Worm (Caenorhabditis elegans): ENCODE results near the gene R11G10.3.

Gene R11G10.3

ce11 chrV:13559978-13560377, 36.7 kb downstream of the R11G10.3 start, which contains the start of gene C56A3.8:
Gene C56A3.8, plus strand, starts transcription at chrV:13560278.
- no peak for TF ChIP-seq Y55F3AM.14 (GFP tag; optimal IDR thresholded peaks at IDR 0.05)
- no peak for TF ChIP-seq nhr-77 (tag; optimal IDR thresholded peaks at IDR 0.05)
- no peak for TF ChIP-seq alr-1 (tag; optimal IDR thresholded peaks at IDR 0.05)
- TF ChIP-seq lin-13 (GFP tag; optimal IDR thresholded peaks at IDR 0.05) = no peak
- no peak for TF ChIP-seq nhr-237 (tag; optimal IDR thresholded peaks at IDR 0.05)
- no peak for TF ChIP-seq nhr-23 (tag; optimal IDR thresholded peaks at IDR 0.05)
- TF ChIP-seq ztf-1 (GFP tag; conservative IDR thresholded peaks at IDR 0.05) = no peak
- TF ChIP-seq skn-1 (tag; optimal IDR thresholded peaks at IDR 0.05) = no peak
- TF ChIP-seq sem-4 (tag; optimal IDR thresholded peaks at IDR 0.05) = no peak
- no peak for TF ChIP-seq sma-3 (GFP tag; optimal IDR thresholded peaks at IDR 0.05)
- no peak for TF ChIP-seq unc-39 (tag; optimal IDR thresholded peaks at IDR 0.05)
- no peak for TF ChIP-seq ceh-16 (tag; optimal IDR thresholded peaks at IDR 0.05)
- TF ChIP-seq ama-1 (optimal IDR thresholded peaks at IDR 0.05) = no peak

ce11 chrV:13562748-13563147, 39.5 kb downstream of the R11G10.3 start:
- TF ChIP-seq lin-13 (GFP tag; optimal IDR thresholded peaks at IDR 0.05) = no peak
- TF ChIP-seq dmd-4 (tag; optimal IDR thresholded peaks at IDR 0.05) = no peak
- no peak for TF ChIP-seq R02D3.7 (tag; optimal IDR thresholded peaks at IDR 0.05)
- TF ChIP-seq mab-5 (tag; optimal IDR thresholded peaks at IDR 0.05) = no peak
- TF ChIP-seq mbf-1 (tag; optimal IDR thresholded peaks at IDR 0.05) = no peak
- TF ChIP-seq nhr-77 (tag; optimal IDR thresholded peaks at IDR 0.05) = no peak
- TF ChIP-seq nhr-21 (tag; optimal IDR thresholded peaks at IDR 0.05) = no peak
- TF ChIP-seq nhr-12 (tag; optimal IDR thresholded peaks at IDR 0.05) = no peak

ce11 chrV:13563841-13564240, 40.5 kb downstream of the R11G10.3 start, which contains the start of gene grl-17:
Gene grl-17, minus strand, starts transcription at chrV:13563941.
- TF ChIP-seq unc-39 (tag; optimal IDR thresholded peaks at IDR 0.05) (no peak), snpc-4 (tag; optimal IDR thresholded peaks at IDR 0.05) (no peak), ceh-16 (tag; optimal IDR thresholded peaks at IDR 0.05) (no peak), lin-13 (GFP tag; optimal IDR thresholded peaks at IDR 0.05) (no peak), R02D3.7 (tag; optimal IDR thresholded peaks at IDR 0.05) (no peak)

- TF ChIP-seq ztf-11 (tag; optimal IDR thresholded peaks at IDR 0.05) (no peak), unc-62 (GFP tag; optimal IDR thresholded peaks at IDR 0.05) (no peak), sem-4 (tag; optimal IDR thresholded peaks at IDR 0.05) (peak; percentile 61), mdl-1 (tag; optimal IDR thresholded peaks at IDR 0.05) (peak in 1 of 2 experiments; percentile 65), sma-9 (GFP tag; optimal IDR thresholded peaks at IDR 0.05) (peak; percentile 89), sma-9 (tag; optimal IDR thresholded peaks at IDR 0.05) (no peak), nhr-129 (tag; optimal IDR thresholded peaks at IDR 0.05) (peak; percentile 98), elt-3 (tag; optimal IDR thresholded peaks at IDR 0.05) (no peak), lsy-2 (tag; optimal IDR thresholded peaks at IDR 0.05) (peak; percentile 47 to 91), lin-11 (tag; optimal IDR thresholded peaks at IDR 0.05) (no peak), elt-1 (tag; optimal IDR thresholded peaks at IDR 0.05) (no peak), gmeb-1 (tag; optimal IDR thresholded peaks at IDR 0.05) (peak; percentile 88), nhr-25 (tag; optimal IDR thresholded peaks at IDR 0.05) (peak; percentile 94), mab-5 (tag; optimal IDR thresholded peaks at IDR 0.05) (peak; percentile 59), snpc-4 (tag; optimal IDR thresholded peaks at IDR 0.05) (peak; percentile 83), skn-1 (tag; optimal IDR thresholded peaks at IDR 0.05) (no peak), nhr-77 (tag; optimal IDR thresholded peaks at IDR 0.05) (no peak), nhr-6 (tag; optimal IDR thresholded peaks at IDR 0.05) (no peak), nhr-237 (tag; optimal IDR thresholded peaks at IDR 0.05) (no peak), ztf-4 (tag; optimal IDR thresholded peaks at IDR 0.05) (peak; percentile 76), nhr-23 (tag; optimal IDR thresholded peaks at IDR 0.05) (no peak), R02D3.7 (tag; optimal IDR thresholded peaks at IDR 0.05) (no peak), lin-39 (tag; optimal IDR thresholded peaks at IDR 0.05) (no peak), nhr-21 (tag; optimal IDR thresholded peaks at IDR 0.05) (peak; percentile 96), crh-2 (tag; optimal IDR thresholded peaks at IDR 0.05) (peak; percentile 96), blmp-1 (tag; optimal IDR thresholded peaks at IDR 0.05; ENCODE audit: insufficient read depth) (peak; percentile 75), ceh-16 (tag; optimal IDR thresholded peaks at IDR 0.05) (no peak), alr-1 (tag; optimal IDR thresholded peaks at IDR 0.05) (no peak), unc-55 (GFP tag; optimal IDR thresholded peaks at IDR 0.05) (peak; percentile 85), peb-1 (tag; optimal IDR thresholded peaks at IDR 0.05) (no peak), sma-3 (GFP tag; optimal IDR thresholded peaks at IDR 0.05) (peak; percentile 95), aly-2 (tag; optimal IDR thresholded peaks at IDR 0.05) (no peak), ama-1 (optimal IDR thresholded peaks at IDR 0.05) (peak; percentile 76), dmd-4 (tag; optimal IDR thresholded peaks at IDR 0.05) (no peak), unc-39 (tag; optimal IDR thresholded peaks at IDR 0.05) (no peak), C34F6.9 (tag; optimal IDR thresholded peaks at IDR 0.05) (peak; percentile 98), Y55F3AM.14 (GFP tag; optimal IDR thresholded peaks at IDR 0.05) (no peak), ZK546.5 (tag; optimal IDR thresholded peaks at IDR 0.05) (no peak), ceh-82 (tag; optimal IDR thresholded peaks at IDR 0.05) (peak; percentile 22), ztf-1 (GFP tag; conservative IDR thresholded peaks at IDR 0.05) (no peak), lin-13 (GFP tag; optimal IDR thresholded peaks at IDR 0.05) (peak; percentile 68), mbf-1 (tag; optimal IDR thresholded peaks at IDR 0.05) (no peak), zag-1 (tag; optimal IDR thresholded peaks at IDR 0.05) (peak; percentile 56), nhr-11 (tag; optimal IDR thresholded peaks at IDR 0.05) (no peak)
Observed at ce11 chrV:13565197-13565596, 41.9 kb downstream of the R11G10.3 start.
